Fruit fly (Drosophila melanogaster): ENCODE results near the gene CG42699.

- TF ChIP-seq CG3919 (GFP tag; optimal IDR thresholded peaks at IDR 0.05) (no peak), acj6 (GFP tag; optimal IDR thresholded peaks at IDR 0.05) (no peak), Smox (GFP tag; optimal IDR thresholded peaks at IDR 0.05) (no peak), Blimp-1 (GFP tag; optimal IDR thresholded peaks at IDR 0.05) (no peak), CG8119 (GFP tag; IDR thresholded peaks at IDR 0.05) (no peak)
Observed at dm6 chrX:5789187-5789586, 24.8 kb downstream of the CG42699 start, which contains the start of gene CG15767.
